Worm (Caenorhabditis elegans): ENCODE data around the gene H05C05.2.

H05C05.2 gene

DNA sequence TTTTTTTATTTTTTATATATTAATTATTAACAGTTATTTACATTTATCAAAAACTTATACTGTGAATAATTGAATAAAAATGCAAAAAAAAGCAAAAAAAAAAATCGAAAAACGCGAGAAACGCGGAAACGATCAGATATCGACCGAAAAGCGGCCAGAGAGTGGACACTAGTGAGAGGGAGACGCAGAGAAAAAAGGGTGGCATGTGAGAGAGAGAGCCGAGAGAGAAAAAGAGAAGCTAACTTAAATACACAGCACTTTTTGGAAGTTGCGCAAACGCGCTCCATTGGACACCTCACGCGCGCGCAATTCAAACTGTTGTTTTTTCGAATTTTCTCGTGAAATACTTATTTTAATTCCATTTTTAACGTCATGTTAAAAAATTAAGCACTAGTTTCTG is 1.0 kb upstream of the H05C05.2 start:
- TF ChIP-seq ceh-43 (GFP tag; optimal IDR thresholded peaks at IDR 0.05), result no peak
- no peak for TF ChIP-seq mls-2 (tag; optimal IDR thresholded peaks at IDR 0.05)
- no peak for TF ChIP-seq ztf-11 (tag; optimal IDR thresholded peaks at IDR 0.05)
- TF ChIP-seq hlh-1 (tag; optimal IDR thresholded peaks at IDR 0.05), result peak; percentile 18
- no peak for TF ChIP-seq flh-1 (GFP tag; optimal IDR thresholded peaks at IDR 0.05)
- TF ChIP-seq ceh-39 (tag; optimal IDR thresholded peaks at IDR 0.05), result peak; percentile 7
- TF ChIP-seq nhr-76 (tag; optimal IDR thresholded peaks at IDR 0.05), result no peak
- TF ChIP-seq snpc-4 (tag; optimal IDR thresholded peaks at IDR 0.05), result no peak
- TF ChIP-seq lin-13 (tag; optimal IDR thresholded peaks at IDR 0.05), result peak; percentile 70
- no peak for TF ChIP-seq bed-3 (GFP tag; optimal IDR thresholded peaks at IDR 0.05)
- no peak for TF ChIP-seq cnd-1 (tag; optimal IDR thresholded peaks at IDR 0.05)
- TF ChIP-seq sem-2 (GFP tag; optimal IDR thresholded peaks at IDR 0.05), result no peak
- peak; percentile 49 for TF ChIP-seq pha-4 (tag; optimal IDR thresholded peaks at IDR 0.05)
- TF ChIP-seq ces-1 (GFP tag; optimal IDR thresholded peaks at IDR 0.05), result peak; percentile 65
- TF ChIP-seq unc-120 (tag; optimal IDR thresholded peaks at IDR 0.05; ENCODE audit: poor library complexity, severe bottlenecking), result peak; percentile 69
- peak; percentile 77 for TF ChIP-seq lsy-2 (tag; optimal IDR thresholded peaks at IDR 0.05)
- no peak for TF ChIP-seq zip-8 (tag; optimal IDR thresholded peaks at IDR 0.05)
- TF ChIP-seq elt-1 (tag; optimal IDR thresholded peaks at IDR 0.05; ENCODE audit: borderline replicate concordance, insufficient read depth), result no peak
- TF ChIP-seq elt-3 (tag; optimal IDR thresholded peaks at IDR 0.05), result no peak
- no peak for TF ChIP-seq blmp-1 (tag; optimal IDR thresholded peaks at IDR 0.05)
- TF ChIP-seq nhr-12 (tag; optimal IDR thresholded peaks at IDR 0.05), result no peak
- TF ChIP-seq unc-39 (tag; optimal IDR thresholded peaks at IDR 0.05), result no peak
- peak; percentile 47 for TF ChIP-seq nhr-237 (tag; optimal IDR thresholded peaks at IDR 0.05)
- peak; percentile 46 for TF ChIP-seq mep-1 (tag; optimal IDR thresholded peaks at IDR 0.05)
- TF ChIP-seq nhr-2 (tag; optimal IDR thresholded peaks at IDR 0.05), result no peak
- no peak for TF ChIP-seq ceh-83 (GFP tag; optimal IDR thresholded peaks at IDR 0.05)
- TF ChIP-seq ham-2 (GFP tag; optimal IDR thresholded peaks at IDR 0.05), result peak; percentile 70
- TF ChIP-seq lin-32 (GFP tag; optimal IDR thresholded peaks at IDR 0.05), result no peak
- no peak for TF ChIP-seq nhr-28 (tag; optimal IDR thresholded peaks at IDR 0.05)
- no peak for TF ChIP-seq M03D4.4 (tag; optimal IDR thresholded peaks at IDR 0.05)
- peak; percentile 52 for TF ChIP-seq sptf-1 (tag; optimal IDR thresholded peaks at IDR 0.05)
- no peak for TF ChIP-seq drap-1 (GFP tag; optimal IDR thresholded peaks at IDR 0.05)
- TF ChIP-seq unc-62 (GFP tag; optimal IDR thresholded peaks at IDR 0.05), result no peak
- TF ChIP-seq mab-5 (tag; optimal IDR thresholded peaks at IDR 0.05), result no peak
- TF ChIP-seq tbx-8 (GFP tag; optimal IDR thresholded peaks at IDR 0.05), result no peak

DNA sequence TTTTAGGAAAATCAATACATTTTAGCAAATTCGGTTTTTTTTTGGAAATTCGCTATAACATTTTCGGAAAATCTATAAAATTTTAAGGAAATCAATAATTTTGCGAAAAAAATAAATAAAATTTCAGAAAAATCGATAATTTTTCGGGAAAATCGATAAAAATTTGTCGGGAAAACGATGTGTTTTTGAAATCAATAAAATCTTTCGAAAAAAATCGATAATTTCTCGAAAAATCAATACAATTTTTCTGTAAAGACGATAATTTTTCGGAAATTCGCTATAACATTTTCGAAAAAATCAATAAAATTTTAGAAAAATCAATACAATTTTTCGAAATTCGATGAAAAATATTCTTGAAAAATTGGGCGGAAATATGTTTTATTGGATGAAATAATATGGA is 3.6 kb downstream of the H05C05.2 start:
- TF ChIP-seq ceh-83 (GFP tag; optimal IDR thresholded peaks at IDR 0.05), result no peak
- no peak for TF ChIP-seq nhr-12 (tag; optimal IDR thresholded peaks at IDR 0.05)
- TF ChIP-seq tbx-8 (GFP tag; optimal IDR thresholded peaks at IDR 0.05), result no peak
- TF ChIP-seq lin-13 (tag; optimal IDR thresholded peaks at IDR 0.05), result no peak
- TF ChIP-seq bed-3 (GFP tag; optimal IDR thresholded peaks at IDR 0.05), result no peak
- TF ChIP-seq flh-1 (GFP tag; optimal IDR thresholded peaks at IDR 0.05), result no peak
- TF ChIP-seq hlh-1 (tag; optimal IDR thresholded peaks at IDR 0.05), result no peak
- TF ChIP-seq nhr-28 (tag; optimal IDR thresholded peaks at IDR 0.05), result no peak

DNA sequence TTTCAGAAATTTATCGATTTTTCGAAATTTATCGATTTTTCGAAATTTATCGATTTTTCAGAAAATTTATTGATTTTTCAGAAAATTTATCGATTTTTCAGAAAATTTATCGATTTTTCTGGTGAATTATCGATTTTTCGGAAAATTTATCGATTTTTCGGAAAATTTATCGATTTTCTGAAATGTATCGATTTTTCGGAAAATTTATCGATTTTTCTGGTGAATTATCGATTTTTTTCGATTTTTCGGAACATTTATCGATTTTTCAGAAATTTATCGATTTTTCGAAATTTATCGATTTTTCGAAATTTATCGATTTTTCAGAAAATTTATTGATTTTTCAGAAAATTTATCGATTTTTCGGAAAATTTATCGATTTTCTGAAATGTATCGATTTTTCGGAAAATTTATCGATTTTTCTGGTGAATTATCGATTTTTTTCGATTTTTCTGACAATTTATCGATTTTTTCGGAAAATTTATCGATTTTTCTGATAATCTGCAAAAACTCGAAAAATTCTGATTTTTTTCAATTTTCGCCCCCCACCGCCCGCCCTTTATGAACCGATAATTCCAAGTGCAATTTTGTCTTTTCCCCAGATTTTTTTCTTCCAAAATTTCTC is 4.6 kb downstream of the H05C05.2 start:
- TF ChIP-seq ceh-39 (tag; optimal IDR thresholded peaks at IDR 0.05) (peak; percentile 67), ces-1 (GFP tag; optimal IDR thresholded peaks at IDR 0.05) (peak; percentile 3)

DNA sequence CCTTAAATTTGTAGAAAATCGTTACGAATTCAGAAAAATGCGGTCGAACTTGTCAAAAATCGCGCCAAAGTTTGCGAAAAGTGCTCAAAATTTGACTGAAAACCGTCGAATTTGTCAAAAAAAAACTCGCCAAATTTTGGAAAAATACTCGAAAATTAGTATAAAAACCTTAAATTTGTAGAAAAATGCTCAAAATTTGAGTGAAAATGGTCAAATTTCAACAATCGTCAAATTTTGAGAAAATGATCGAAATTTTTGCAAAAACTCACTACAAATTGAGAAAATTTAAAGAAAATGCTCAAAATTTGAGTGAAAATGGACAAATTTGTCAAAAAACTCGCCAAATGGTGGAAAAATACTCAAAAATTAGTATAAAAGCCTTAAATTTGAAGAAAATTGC is 13.0 kb downstream of the H05C05.2 start:
- no peak for TF ChIP-seq nhr-237 (tag; optimal IDR thresholded peaks at IDR 0.05)
- TF ChIP-seq ces-1 (GFP tag; optimal IDR thresholded peaks at IDR 0.05), result no peak
- no peak for TF ChIP-seq bed-3 (GFP tag; optimal IDR thresholded peaks at IDR 0.05)
- no peak for TF ChIP-seq unc-62 (GFP tag; optimal IDR thresholded peaks at IDR 0.05)
- TF ChIP-seq ceh-83 (GFP tag; optimal IDR thresholded peaks at IDR 0.05), result no peak
- TF ChIP-seq elt-3 (tag; optimal IDR thresholded peaks at IDR 0.05), result no peak
- no peak for TF ChIP-seq snpc-4 (tag; optimal IDR thresholded peaks at IDR 0.05)
- TF ChIP-seq zip-8 (tag; optimal IDR thresholded peaks at IDR 0.05), result no peak
- TF ChIP-seq blmp-1 (tag; optimal IDR thresholded peaks at IDR 0.05), result no peak
